Fruit fly (Drosophila melanogaster) whole organism, embryonic: ENCODE data around the gene Inx5.

Source experiments
- CG12659 ChIP-seq: fragments of 200-800 bp; sonication (Bioruptor generic); optimal IDR thresholded peaks from 3 replicates; lab custom pipeline; 2017; ENCODE audit warnings: mild to moderate bottlenecking, missing biosample characterization, missing genetic modification reagents, missing genetic modification characterization
- CG17328 ChIP-seq: fragments of 200-800 bp; sonication (Bioruptor generic); IDR thresholded peaks from 2 replicates; pipeline ENCODE4 v1.3.6; 2022; ENCODE audit warnings: missing biosample characterization, missing genetic modification characterization
- CG4617 ChIP-seq: fragments of 200-800 bp; sonication (Bioruptor generic); optimal IDR thresholded peaks from 3 replicates; lab custom pipeline; 2016; ENCODE audit warnings: missing biosample characterization, missing genetic modification characterization, borderline replicate concordance
- CG6175 ChIP-seq: fragments of 200-800 bp; sonication (Bioruptor generic); IDR thresholded peaks from 3 replicates; pipeline ENCODE4 v1.3.6; 2022; ENCODE audit warnings: missing biosample characterization, missing genetic modification characterization
- CG9609 ChIP-seq: fragments of 200-800 bp; sonication (Bioruptor generic); optimal IDR thresholded peaks from 3 replicates; lab custom pipeline; 2016; ENCODE audit warnings: missing biosample characterization, missing genetic modification characterization
- Nf-YB ChIP-seq: fragments of 200-800 bp; sonication (Bioruptor generic); optimal IDR thresholded peaks from 3 replicates; lab custom pipeline; 2019; ENCODE audit warnings: missing biosample characterization, mild to moderate bottlenecking, missing genetic modification characterization, moderate library complexity
- dysf ChIP-seq: fragments of 200-800 bp; sonication (Bioruptor generic); IDR thresholded peaks from 3 replicates; pipeline ENCODE4 v1.3.6; 2022; ENCODE audit warnings: missing biosample characterization, missing genetic modification characterization
- ftz-f1 ChIP-seq: fragments of 200-800 bp; sonication (Bioruptor generic); optimal IDR thresholded peaks from 2 replicates; lab custom pipeline; 2016; ENCODE audit warnings: missing biosample characterization, missing genetic modification characterization
- nmo ChIP-seq: fragments of 200-800 bp; sonication (Bioruptor generic); optimal IDR thresholded peaks from 2 replicates; lab custom pipeline; 2018; ENCODE audit warnings: missing biosample characterization, mild to moderate bottlenecking, missing genetic modification characterization, moderate library complexity

- TF ChIP-seq CG17328 (GFP tag; lab: Robert Waterston, UW) (no peak), CG9609 (GFP tag; lab: Kevin White, UChicago) (no peak), ftz-f1 (GFP tag; lab: Kevin White, UChicago) (no peak), dysf (GFP tag; lab: Robert Waterston, UW) (no peak), CG4617 (GFP tag; lab: Kevin White, UChicago) (no peak), nmo (GFP tag; lab: Kevin White, UChicago) (no peak), CG6175 (GFP tag; lab: Robert Waterston, UW) (no peak), CG12659 (GFP tag; lab: Kevin White, UChicago) (no peak), Nf-YB (GFP tag; lab: Kevin White, UChicago) (no peak)
Measured at dm6 chrX:19120367-19120766, 50.3 kb downstream of the Inx5 start.
